Comparison of ENCODE assay signal across 1 fruit fly cellular context in the genomic region with DNA sequence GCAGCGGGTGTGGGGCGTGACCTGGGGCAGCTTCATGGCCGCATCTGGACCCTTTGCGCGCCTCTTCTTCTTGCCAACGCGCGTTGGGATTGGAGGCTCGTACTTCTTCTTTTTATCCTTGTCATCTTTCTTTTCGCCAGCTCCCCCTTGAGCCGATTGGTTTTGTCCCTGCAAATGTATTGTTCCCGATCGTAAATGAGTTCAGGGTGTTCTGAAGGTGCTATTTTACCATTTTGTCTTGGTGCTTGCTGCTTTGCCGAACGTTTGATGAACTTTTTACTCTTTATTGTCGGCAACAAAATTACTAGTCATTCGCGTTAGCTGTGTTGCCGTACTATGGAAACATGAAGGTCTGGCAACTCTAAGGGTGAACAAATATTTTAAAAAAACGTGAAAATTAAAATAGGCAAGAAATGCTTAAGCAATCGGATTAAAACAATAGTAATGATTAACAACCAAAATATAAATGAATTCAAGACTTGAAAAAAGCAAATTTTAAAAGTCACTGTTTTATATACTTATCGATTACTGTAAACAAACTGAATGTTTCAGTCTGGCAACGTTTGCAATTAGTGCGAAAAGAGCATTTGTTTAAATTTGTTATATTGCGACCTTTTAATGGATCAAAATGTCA.
TF ChIP-seq lines count a peak whose summit lies in the region.

TSS of gene Rpt2 (minus strand) at position 464 of the 634 bp plus-strand sequence.
TSS of gene CG13599 (plus strand) at position 545 of the 634 bp plus-strand sequence.

TF ChIP-seq in whole organism, embryonic, 481 proteins besides CTCF, POLR2A, EP300 and RAD21 (continued from another document):
- TF ChIP-seq gcm (GFP tag; optimal IDR thresholded peaks at IDR 0.05; lab: Kevin White, UChicago) (peak; percentile 11), CG13424 (tag; optimal IDR thresholded peaks at IDR 0.05; lab: Kevin White, UChicago) (peak; percentile 33), Deaf1 (tag; optimal IDR thresholded peaks at IDR 0.05; lab: Kevin White, UChicago) (peak; percentile 18), da (GFP tag; optimal IDR thresholded peaks at IDR 0.05; lab: Kevin White, UChicago) (no peak), grau (tag; optimal IDR thresholded peaks at IDR 0.05; lab: Kevin White, UChicago) (peak; percentile 37), Ets97D (GFP tag; optimal IDR thresholded peaks at IDR 0.05; lab: Kevin White, UChicago) (peak; percentile 69), Six4 (GFP tag; optimal IDR thresholded peaks at IDR 0.05; lab: Kevin White, UChicago) (no peak), MTF-1 (GFP tag; optimal IDR thresholded peaks at IDR 0.05; lab: Kevin White, UChicago; ENCODE audit: borderline replicate concordance) (no peak), trem (tag; optimal IDR thresholded peaks at IDR 0.05; lab: Kevin White, UChicago) (peak; percentile 85), E2f2 (GFP tag; IDR thresholded peaks at IDR 0.05; lab: Robert Waterston, UW) (peak; percentile 91), sens (GFP tag; lab: Kevin White, UChicago) (peak; percentile 12), CG34422 (GFP tag; IDR thresholded peaks at IDR 0.05; lab: Robert Waterston, UW) (peak; percentile 56; the same call in 1 of the 3 replicates), HmgZ (tag; optimal IDR thresholded peaks at IDR 0.05; lab: Kevin White, UChicago) (peak; percentile 69), CG10462 (GFP tag; optimal IDR thresholded peaks at IDR 0.05; lab: Kevin White, UChicago) (peak; percentile 12), CG7786 (GFP tag; optimal IDR thresholded peaks at IDR 0.05; lab: Kevin White, UChicago) (no peak), hbn (GFP tag; IDR thresholded peaks at IDR 0.05; lab: Robert Waterston, UW; ENCODE audit: partially characterized antibody) (peak; percentile 50), toy (GFP tag; IDR thresholded peaks at IDR 0.05; lab: Robert Waterston, UW) (no peak), cato (GFP tag; optimal IDR thresholded peaks at IDR 0.05; lab: Kevin White, UChicago; ENCODE audit: borderline replicate concordance) (no peak), Dref (GFP tag; IDR thresholded peaks at IDR 0.05; lab: Robert Waterston, UW) (peak; percentile 67), CG7745 (tag; optimal IDR thresholded peaks at IDR 0.05; lab: Kevin White, UChicago) (no peak), CG2120 (GFP tag; optimal IDR thresholded peaks at IDR 0.05; lab: Kevin White, UChicago) (peak; percentile 44), eyg (GFP tag; optimal IDR thresholded peaks at IDR 0.05; lab: Kevin White, UChicago) (no peak), Dfd (GFP tag; optimal IDR thresholded peaks at IDR 0.05; lab: Kevin White, UChicago) (no peak), CG4282 (GFP tag; optimal IDR thresholded peaks at IDR 0.05; lab: Kevin White, UChicago) (no peak), Doc3 (GFP tag; IDR thresholded peaks at IDR 0.05; lab: Robert Waterston, UW; ENCODE audit: partially characterized antibody) (peak; percentile 40; the same call in 1 of the 3 replicates), HLH54F (GFP tag; optimal IDR thresholded peaks at IDR 0.05; lab: Kevin White, UChicago) (peak; percentile 12), Dek (tag; optimal IDR thresholded peaks at IDR 0.05; lab: Kevin White, UChicago) (no peak), CG15696 (tag; optimal IDR thresholded peaks at IDR 0.05; lab: Kevin White, UChicago) (no peak), CG33557 (GFP tag; optimal IDR thresholded peaks at IDR 0.05; lab: Kevin White, UChicago) (peak; percentile 0), CHES-1-like (GFP tag; optimal IDR thresholded peaks at IDR 0.05; lab: Kevin White, UChicago) (peak; percentile 66), CG8290 (GFP tag; optimal IDR thresholded peaks at IDR 0.05; lab: Kevin White, UChicago) (no peak), CG8290 (tag; optimal IDR thresholded peaks at IDR 0.05; lab: Kevin White, UChicago) (no peak), CG2202 (tag; optimal IDR thresholded peaks at IDR 0.05; lab: Kevin White, UChicago) (no peak), CG7987 (GFP tag; optimal IDR thresholded peaks at IDR 0.05; lab: Kevin White, UChicago) (no peak), Dp (GFP tag; optimal IDR thresholded peaks at IDR 0.05; lab: Kevin White, UChicago) (peak; percentile 85), pnt (GFP tag; optimal IDR thresholded peaks at IDR 0.05; lab: Kevin White, UChicago) (no peak), ato (GFP tag; IDR thresholded peaks at IDR 0.05; lab: Robert Waterston, UW; ENCODE audit: partially characterized antibody) (peak; percentile 8; the same call in 1 of the 2 replicates), kni (GFP tag; optimal IDR thresholded peaks at IDR 0.05; lab: Kevin White, UChicago) (no peak), CG17568 (GFP tag; optimal IDR thresholded peaks at IDR 0.05; lab: Kevin White, UChicago) (peak; percentile 68), CG17361 (GFP tag; IDR thresholded peaks at IDR 0.05; lab: Robert Waterston, UW) (peak; percentile 41; the same call in 1 of the 3 replicates), CG8765 (GFP tag; IDR thresholded peaks at IDR 0.05; lab: Robert Waterston, UW) (no peak), CG18262 (tag; optimal IDR thresholded peaks at IDR 0.05; lab: Kevin White, UChicago) (peak; percentile 24), CG11723 (GFP tag; optimal IDR thresholded peaks at IDR 0.05; lab: Kevin White, UChicago) (no peak), bab2 (GFP tag; optimal IDR thresholded peaks at IDR 0.05; lab: Kevin White, UChicago) (peak; percentile 6), tio (GFP tag; optimal IDR thresholded peaks at IDR 0.05; lab: Kevin White, UChicago) (no peak), hb (GFP tag; IDR thresholded peaks at IDR 0.05; lab: Robert Waterston, UW; ENCODE audit: partially characterized antibody) (no peak), CG1603 (tag; optimal IDR thresholded peaks at IDR 0.05; lab: Kevin White, UChicago) (peak; percentile 26), Sry-δ (GFP tag; optimal IDR thresholded peaks at IDR 0.05; lab: Kevin White, UChicago) (peak; percentile 75), CG3847 (GFP tag; IDR thresholded peaks at IDR 0.05; lab: Robert Waterston, UW) (peak; percentile 87), trh (GFP tag; optimal IDR thresholded peaks at IDR 0.05; lab: Kevin White, UChicago) (no peak), Pdp1 (GFP tag; optimal IDR thresholded peaks at IDR 0.05; lab: Kevin White, UChicago) (peak in 1 of 2 experiments; percentile 13), CG10654 (GFP tag; optimal IDR thresholded peaks at IDR 0.05; lab: Kevin White, UChicago) (no peak), chinmo (GFP tag; IDR thresholded peaks at IDR 0.05; lab: Robert Waterston, UW; ENCODE audit: partially characterized antibody) (0 out of 4 replicates have a peak, but pooled peaks have one; percentile 14), CG12299 (tag; optimal IDR thresholded peaks at IDR 0.05; lab: Kevin White, UChicago) (peak; percentile 41), lmd (GFP tag; IDR thresholded peaks at IDR 0.05; lab: Robert Waterston, UW) (no peak), gt (GFP tag; IDR thresholded peaks at IDR 0.05; lab: Robert Waterston, UW) (no peak), CG2199 (GFP tag; IDR thresholded peaks at IDR 0.05; lab: Robert Waterston, UW) (no peak), nerfin-1 (tag; optimal IDR thresholded peaks at IDR 0.05; lab: Kevin White, UChicago) (peak; percentile 5), CG43689 (GFP tag; IDR thresholded peaks at IDR 0.05; lab: Robert Waterston, UW) (no peak), Sin3A (optimal IDR thresholded peaks at IDR 0.05; lab: Kevin White, UChicago) (peak; percentile 66), CG9797 (GFP tag; optimal IDR thresholded peaks at IDR 0.05; lab: Kevin White, UChicago) (peak; percentile 37), ems (GFP tag; optimal IDR thresholded peaks at IDR 0.05; lab: Kevin White, UChicago) (no peak), Hsf (GFP tag; optimal IDR thresholded peaks at IDR 0.05; lab: Kevin White, UChicago) (peak; percentile 28), fd64A (GFP tag; optimal IDR thresholded peaks at IDR 0.05; lab: Kevin White, UChicago) (no peak)
